Worm (Caenorhabditis elegans): ENCODE measurements around the gene W09D6.4.

Gene W09D6.4

ce11 chrIII:11112718-11113117 lies 33.2 kb downstream of the W09D6.4 start:
- TF ChIP-seq nhr-23 (tag; optimal IDR thresholded peaks at IDR 0.05): no peak
- TF ChIP-seq lin-39 (tag; optimal IDR thresholded peaks at IDR 0.05): no peak
- no peak for TF ChIP-seq eor-1 (tag; optimal IDR thresholded peaks at IDR 0.05)
- TF ChIP-seq lin-15B (tag; optimal IDR thresholded peaks at IDR 0.05): peak; percentile 66
- TF ChIP-seq elt-3 (tag; optimal IDR thresholded peaks at IDR 0.05): no peak
- no peak for TF ChIP-seq lsy-12 (tag; optimal IDR thresholded peaks at IDR 0.05)
- peak; percentile 17 for TF ChIP-seq nfya-1 (tag; optimal IDR thresholded peaks at IDR 0.05; ENCODE audit: insufficient read depth)
- TF ChIP-seq ama-1 (optimal IDR thresholded peaks at IDR 0.05): no peak
- peak; percentile 13 for TF ChIP-seq pha-4 (tag; optimal IDR thresholded peaks at IDR 0.05)
- TF ChIP-seq egl-27 (tag; optimal IDR thresholded peaks at IDR 0.05): no peak
- no peak for TF ChIP-seq fos-1 (tag; optimal IDR thresholded peaks at IDR 0.05)
- TF ChIP-seq ceh-16 (tag; optimal IDR thresholded peaks at IDR 0.05): no peak
- no peak for TF ChIP-seq zag-1 (tag; optimal IDR thresholded peaks at IDR 0.05)
- TF ChIP-seq nhr-43 (tag; optimal IDR thresholded peaks at IDR 0.05; ENCODE audit: poor library complexity, severe bottlenecking): peak; percentile 53
- TF ChIP-seq aly-2 (tag; optimal IDR thresholded peaks at IDR 0.05): no peak
- TF ChIP-seq mdl-1 (tag; optimal IDR thresholded peaks at IDR 0.05): no peak
- TF ChIP-seq ceh-28 (tag; optimal IDR thresholded peaks at IDR 0.05): no peak
- TF ChIP-seq fkh-10 (GFP tag; optimal IDR thresholded peaks at IDR 0.05): no peak
- TF ChIP-seq ZK546.5 (tag; optimal IDR thresholded peaks at IDR 0.05): no peak
- peak; percentile 10 for TF ChIP-seq hmg-11 (tag; optimal IDR thresholded peaks at IDR 0.05)
- peak; percentile 24 for TF ChIP-seq elt-2 (tag; optimal IDR thresholded peaks at IDR 0.05)
- no peak for TF ChIP-seq ztf-11 (tag; optimal IDR thresholded peaks at IDR 0.05)
- no peak for TF ChIP-seq mml-1 (tag; optimal IDR thresholded peaks at IDR 0.05)
- TF ChIP-seq nhr-77 (tag; optimal IDR thresholded peaks at IDR 0.05): no peak
- no peak for TF ChIP-seq ceh-9 (tag; optimal IDR thresholded peaks at IDR 0.05)
- no peak for TF ChIP-seq tbx-2 (tag; optimal IDR thresholded peaks at IDR 0.05)
- TF ChIP-seq egl-5 (tag; optimal IDR thresholded peaks at IDR 0.05): no peak
- no peak for TF ChIP-seq nhr-25 (tag; optimal IDR thresholded peaks at IDR 0.05)
- TF ChIP-seq R02D3.7 (tag; optimal IDR thresholded peaks at IDR 0.05): no peak
- TF ChIP-seq pqm-1 (tag; optimal IDR thresholded peaks at IDR 0.05): no peak
- no peak for TF ChIP-seq jun-1 (tag; optimal IDR thresholded peaks at IDR 0.05)

- TF ChIP-seq skn-1 (tag; optimal IDR thresholded peaks at IDR 0.05): no peak
These were observed 34.3 kb downstream of the W09D6.4 start for ce11 chrIII:11113845-11114244.

- TF ChIP-seq hmg-11 (tag; optimal IDR thresholded peaks at IDR 0.05): no peak
- TF ChIP-seq skn-1 (tag; optimal IDR thresholded peaks at IDR 0.05): no peak
- TF ChIP-seq ceh-28 (tag; optimal IDR thresholded peaks at IDR 0.05): no peak
- no peak for TF ChIP-seq nhr-77 (tag; optimal IDR thresholded peaks at IDR 0.05)
- TF ChIP-seq elt-1 (tag; optimal IDR thresholded peaks at IDR 0.05): no peak
- no peak for TF ChIP-seq snpc-4 (tag; optimal IDR thresholded peaks at IDR 0.05)
- TF ChIP-seq lin-39 (tag; optimal IDR thresholded peaks at IDR 0.05): no peak
- TF ChIP-seq pqm-1 (tag; optimal IDR thresholded peaks at IDR 0.05): no peak
- no peak for TF ChIP-seq nhr-23 (tag; optimal IDR thresholded peaks at IDR 0.05)
- TF ChIP-seq sea-2 (GFP tag; optimal IDR thresholded peaks at IDR 0.05): no peak
- TF ChIP-seq nhr-76 (tag; optimal IDR thresholded peaks at IDR 0.05): no peak
- TF ChIP-seq zag-1 (tag; optimal IDR thresholded peaks at IDR 0.05): no peak
- TF ChIP-seq ceh-82 (tag; optimal IDR thresholded peaks at IDR 0.05): no peak
These were observed 36.4 kb downstream of the W09D6.4 start for ce11 chrIII:11115956-11116355.

ce11 chrIII:11118107-11118506 lies 38.6 kb downstream of the W09D6.4 start:
- TF ChIP-seq snpc-4 (tag; optimal IDR thresholded peaks at IDR 0.05): peak; percentile 2

Measured in whole organism, L3 larva.